Worm (Caenorhabditis elegans) whole organism, late embryonic: ENCODE data around the gene B0272.3.

Experiments
- F13H6.1 ChIP-seq: sonication (generic microtip); optimal IDR thresholded peaks from 2 replicates; lab custom pipeline; 2016; ENCODE audit warnings: missing genetic modification characterization, missing compliant biosample characterization
- T23F11.4 ChIP-seq: fragments of 200-800 bp; sonication (Bioruptor generic); optimal IDR thresholded peaks from 2 replicates; lab custom pipeline; 2018; ENCODE audit warnings: mild to moderate bottlenecking, missing genetic modification characterization, missing compliant biosample characterization
- Y22D7AL.16 ChIP-seq: sonication (generic microtip); optimal IDR thresholded peaks from 2 replicates; lab custom pipeline; 2016; ENCODE audit warnings: missing genetic modification characterization, missing compliant biosample characterization
- ceh-2 ChIP-seq: sonication (generic microtip); optimal IDR thresholded peaks from 2 replicates; lab custom pipeline; 2016; ENCODE audit warnings: missing genotype, missing genetic modification characterization, missing compliant biosample characterization
- ceh-24 ChIP-seq: sonication (generic microtip); optimal IDR thresholded peaks from 2 replicates; lab custom pipeline; 2016; ENCODE audit warnings: mild to moderate bottlenecking, missing genetic modification characterization, missing compliant biosample characterization
- ceh-30 ChIP-seq: fragments of 150-350 bp; optimal IDR thresholded peaks from 2 replicates; lab custom pipeline; 2014; ENCODE audit warnings: missing biosample characterization, missing genetic modification characterization
- ceh-34 ChIP-seq: sonication (generic microtip); optimal IDR thresholded peaks from 2 replicates; lab custom pipeline; 2016; ENCODE audit warnings: mild to moderate bottlenecking, missing genetic modification characterization, missing compliant biosample characterization
- ceh-45 ChIP-seq: fragments of 200-800 bp; sonication (Bioruptor generic); IDR thresholded peaks from 2 replicates; pipeline ENCODE4 v1.3.6; 2022; ENCODE audit warnings: missing genetic modification reagents, missing genetic modification characterization, missing compliant biosample characterization
- ceh-9 ChIP-seq: sonication (generic microtip); optimal IDR thresholded peaks from 2 replicates; lab custom pipeline; 2016; ENCODE audit warnings: mild to moderate bottlenecking, missing genetic modification characterization, inconsistent platforms, missing compliant biosample characterization
- che-1 ChIP-seq: sonication (generic microtip); optimal IDR thresholded peaks from 2 replicates; lab custom pipeline; 2016; ENCODE audit warnings: mild to moderate bottlenecking, missing genetic modification characterization, missing compliant biosample characterization
- dmd-4 ChIP-seq: sonication (generic microtip); optimal IDR thresholded peaks from 2 replicates; lab custom pipeline; 2016; ENCODE audit warnings: borderline replicate concordance, missing genetic modification characterization, missing compliant biosample characterization
- elt-2 ChIP-seq: sonication (generic microtip); optimal IDR thresholded peaks from 2 replicates; lab custom pipeline; 2016; ENCODE audit warnings: missing genetic modification reagents, missing genetic modification characterization, missing compliant biosample characterization
- elt-4 ChIP-seq: sonication (generic microtip); optimal IDR thresholded peaks from 2 replicates; lab custom pipeline; 2016; ENCODE audit warnings: missing genetic modification characterization, missing compliant biosample characterization
- ets-4 ChIP-seq: sonication (generic microtip); optimal IDR thresholded peaks from 2 replicates; lab custom pipeline; 2016; ENCODE audit warnings: missing genetic modification characterization, missing compliant biosample characterization
- eyg-1 ChIP-seq: sonication (generic microtip); optimal IDR thresholded peaks from 2 replicates; lab custom pipeline; 2016; ENCODE audit warnings: missing genotype, missing genetic modification characterization, missing compliant biosample characterization
- fkh-10 ChIP-seq: fragments of 150-350 bp; optimal IDR thresholded peaks from 2 replicates; lab custom pipeline; 2014; ENCODE audit warnings: missing biosample characterization, missing genetic modification reagents, missing genetic modification characterization
- fkh-6 ChIP-seq: sonication (generic microtip); optimal IDR thresholded peaks from 2 replicates; lab custom pipeline; 2016; ENCODE audit warnings: missing genetic modification characterization, missing compliant biosample characterization
- hlh-13 ChIP-seq: fragments of 200-800 bp; sonication (Bioruptor generic); optimal IDR thresholded peaks from 2 replicates; lab custom pipeline; 2018; ENCODE audit warnings: mild to moderate bottlenecking, missing genetic modification characterization, missing compliant biosample characterization
- hlh-15 ChIP-seq: sonication (generic microtip); optimal IDR thresholded peaks from 2 replicates; lab custom pipeline; 2016; ENCODE audit warnings: missing genetic modification characterization, missing compliant biosample characterization
- hlh-8 ChIP-seq: sonication (generic microtip); optimal IDR thresholded peaks from 2 replicates; lab custom pipeline; 2016; ENCODE audit warnings: missing genotype, missing genetic modification characterization, missing compliant biosample characterization
- lim-6 ChIP-seq: sonication (generic microtip); optimal IDR thresholded peaks from 2 replicates; lab custom pipeline; 2016; ENCODE audit warnings: missing genetic modification characterization, missing compliant biosample characterization
- madf-2 ChIP-seq: sonication (generic microtip); optimal IDR thresholded peaks from 2 replicates; lab custom pipeline; 2017; ENCODE audit warnings: missing genetic modification characterization, missing compliant biosample characterization
- mec-3 ChIP-seq: sonication (generic microtip); optimal IDR thresholded peaks from 2 replicates; lab custom pipeline; 2016; ENCODE audit warnings: borderline replicate concordance, missing genetic modification characterization, missing compliant biosample characterization
- nhr-11 ChIP-seq: fragments of 150-350 bp; optimal IDR thresholded peaks from 2 replicates; lab custom pipeline; 2014; ENCODE audit warnings: missing biosample characterization, missing genetic modification characterization
- nhr-232 ChIP-seq: sonication (generic microtip); optimal IDR thresholded peaks from 2 replicates; lab custom pipeline; 2016; ENCODE audit warnings: missing genetic modification characterization, missing compliant biosample characterization
- odd-2 ChIP-seq: sonication (generic microtip); optimal IDR thresholded peaks from 2 replicates; lab custom pipeline; 2017; ENCODE audit warnings: antibody characterized with exemption, mild to moderate bottlenecking, missing genetic modification characterization, missing compliant biosample characterization
- pag-3 ChIP-seq: sonication (generic microtip); optimal IDR thresholded peaks from 2 replicates; lab custom pipeline; 2016; ENCODE audit warnings: missing compliant biosample characterization, missing genetic modification characterization, borderline replicate concordance
- pha-2 ChIP-seq: sonication (generic microtip); optimal IDR thresholded peaks from 2 replicates; lab custom pipeline; 2017; ENCODE audit warnings: mild to moderate bottlenecking, missing genetic modification characterization, missing compliant biosample characterization
- pha-4 ChIP-seq: fragments of 150-350 bp; optimal IDR thresholded peaks from 2 replicates; lab custom pipeline; 2018; ENCODE audit warnings: missing biosample characterization, missing genetic modification reagents, missing genetic modification characterization
- pros-1 ChIP-seq: fragments of 150-350 bp; optimal IDR thresholded peaks from 2 replicates; lab custom pipeline; 2014; ENCODE audit warnings: missing biosample characterization, missing genetic modification reagents, missing genetic modification characterization
- rnt-1 ChIP-seq: sonication (generic microtip); optimal IDR thresholded peaks from 2 replicates; lab custom pipeline; 2016; ENCODE audit warnings: missing genetic modification characterization, missing compliant biosample characterization
- sdc-2 ChIP-seq: sonication (generic microtip); optimal IDR thresholded peaks from 2 replicates; lab custom pipeline; 2016; ENCODE audit warnings: missing genotype, missing genetic modification characterization, missing compliant biosample characterization
- sox-2 ChIP-seq: fragments of 200-800 bp; sonication (Bioruptor generic); IDR thresholded peaks from 2 replicates; pipeline ENCODE4 v1.3.6; 2022; ENCODE audit warnings: missing genetic modification reagents, missing genetic modification characterization, missing compliant biosample characterization
- sox-4 ChIP-seq: sonication (generic microtip); optimal IDR thresholded peaks from 2 replicates; lab custom pipeline; 2017; ENCODE audit warnings: mild to moderate bottlenecking, missing genetic modification characterization, inconsistent platforms, missing compliant biosample characterization
- syd-9 ChIP-seq: sonication (generic microtip); optimal IDR thresholded peaks from 2 replicates; lab custom pipeline; 2016; ENCODE audit warnings: mild to moderate bottlenecking, missing genetic modification characterization, moderate library complexity, missing compliant biosample characterization
- unc-42 ChIP-seq: sonication (generic microtip); optimal IDR thresholded peaks from 2 replicates; lab custom pipeline; 2016; ENCODE audit warnings: missing genotype, missing genetic modification characterization, missing compliant biosample characterization
- unc-86 ChIP-seq: sonication (generic microtip); optimal IDR thresholded peaks from 2 replicates; lab custom pipeline; 2016; ENCODE audit warnings: missing genetic modification characterization, missing compliant biosample characterization

The B0272.3 gene

ce11 chrX:9443871-9444270 is 12.6 kb downstream of the B0272.3 start:
- TF ChIP-seq nhr-232 (tag; lab: Kevin White, UChicago): no peak
- TF ChIP-seq fkh-6: no peak
- TF ChIP-seq eyg-1: no peak
- no peak for TF ChIP-seq che-1 (tag; lab: Kevin White, UChicago)
- peak; percentile 57 for TF ChIP-seq unc-42

DNA sequence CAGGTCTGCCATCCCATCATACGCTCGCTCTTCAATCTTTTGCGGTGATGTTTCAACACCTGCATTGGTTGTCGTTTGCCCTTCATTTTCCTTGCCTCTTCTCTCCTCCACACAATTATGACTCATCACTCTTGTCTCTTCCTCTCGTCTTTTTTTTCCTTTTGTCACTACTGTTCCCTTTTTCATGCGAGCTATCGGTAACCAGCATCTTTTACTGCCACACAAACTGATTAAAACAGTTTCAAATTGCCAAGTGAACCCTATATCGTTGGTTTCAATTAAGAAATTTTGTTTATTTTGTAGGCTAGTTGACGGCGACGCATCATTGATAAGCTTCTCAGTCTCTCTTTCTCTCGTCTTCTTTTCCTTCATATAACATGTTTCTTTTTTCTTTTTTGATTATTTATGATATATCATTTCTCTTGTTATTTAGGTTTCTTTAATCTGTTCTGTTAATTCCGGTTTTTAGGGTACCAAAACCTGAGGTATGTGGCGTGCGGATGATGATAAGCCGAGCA is 15.0 kb downstream of the B0272.3 start, which contains the start of gene ZK899.1:
Gene ZK899.1 (plus strand): TSS at position 468 of the 518 bp plus-strand sequence.
- TF ChIP-seq ets-4 (no peak), syd-9 (no peak), elt-2 (tag; lab: Kevin White, UChicago) (peak; percentile 49)

- TF ChIP-seq lim-6 (tag; lab: Kevin White, UChicago) (no peak), dmd-4 (tag; lab: Kevin White, UChicago) (no peak), madf-2 (no peak), T23F11.4 (no peak), ceh-2 (no peak), eyg-1 (no peak), Y22D7AL.16 (tag; lab: Kevin White, UChicago) (no peak), sox-4 (tag; lab: Kevin White, UChicago) (no peak), ceh-30 (no peak), ceh-45 (no peak), ceh-24 (tag; lab: Kevin White, UChicago) (no peak), pha-4 (tag; lab: Kevin White, UChicago) (no peak), unc-42 (no peak), ceh-9 (tag; lab: Kevin White, UChicago) (no peak), hlh-8 (tag; lab: Kevin White, UChicago) (no peak), ceh-34 (tag; lab: Kevin White, UChicago) (no peak), che-1 (tag; lab: Kevin White, UChicago) (no peak), pag-3 (tag; lab: Kevin White, UChicago) (no peak)
Observed at ce11 chrX:9449330-9449729, 18.1 kb downstream of the B0272.3 start, which contains the start of gene ZK899.7. TSS of gene ZK899.7 (minus strand) at chrX:9449430.

DNA sequence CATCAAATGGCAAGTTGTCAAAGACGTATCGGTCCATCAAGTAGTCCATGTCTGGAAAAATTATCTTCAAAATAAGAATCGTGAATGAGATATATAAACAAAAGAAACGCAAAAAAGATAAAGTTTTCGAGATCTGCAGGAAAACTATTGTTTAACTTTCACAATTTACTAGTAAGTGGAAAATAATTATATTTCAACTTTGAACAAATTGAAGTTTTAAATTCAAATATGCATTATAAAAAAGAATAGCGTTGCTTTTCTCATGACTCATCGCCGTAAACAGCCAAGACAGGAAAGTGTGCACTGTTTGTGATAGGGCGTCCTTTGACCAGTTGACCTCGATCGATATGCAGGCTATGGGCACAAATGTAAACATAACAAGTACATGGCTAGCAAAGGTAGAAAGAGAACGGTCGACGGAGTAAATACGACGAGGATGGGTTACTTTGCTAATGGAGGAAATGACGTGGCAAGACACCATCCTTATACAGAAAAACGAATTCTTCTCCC is 20.8 kb downstream of the B0272.3 start, which contains the start of gene ZK899.2:
Gene ZK899.2 (minus strand): TSS at position 51 of the 510 bp plus-strand sequence.
- no peak for TF ChIP-seq fkh-10
- no peak for TF ChIP-seq hlh-13
- no peak for TF ChIP-seq ceh-34 (tag; lab: Kevin White, UChicago)
- TF ChIP-seq madf-2: no peak
- TF ChIP-seq sdc-2 (tag; lab: Kevin White, UChicago): no peak
- TF ChIP-seq mec-3 (tag; lab: Kevin White, UChicago): no peak
- TF ChIP-seq odd-2: no peak
- no peak for TF ChIP-seq hlh-15
- no peak for TF ChIP-seq pha-2 (tag; lab: Kevin White, UChicago)
- TF ChIP-seq sox-2 (GFP tag; lab: Robert Waterston, UW): no peak
- no peak for TF ChIP-seq ceh-30
- TF ChIP-seq rnt-1: no peak
- no peak for TF ChIP-seq elt-4
- no peak for TF ChIP-seq unc-86 (tag; lab: Kevin White, UChicago)

- TF ChIP-seq F13H6.1 (tag; lab: Kevin White, UChicago): no peak
- TF ChIP-seq elt-2 (tag; lab: Kevin White, UChicago): peak; percentile 63
- no peak for TF ChIP-seq nhr-11 (tag; lab: Kevin White, UChicago)
- TF ChIP-seq pros-1 (tag; lab: Kevin White, UChicago): no peak
Observed at ce11 chrX:9452483-9453198, 21.4 kb downstream of the B0272.3 start, which contains the start of gene ZK899.3. TSS of gene ZK899.3 (plus strand) at chrX:9453148.
